Worm (Caenorhabditis elegans) whole organism, L3 larva: ENCODE results near the gene ztf-13.
A peak's percentile ranks its signal among the peaks of the same experiment; 100 is the strongest.

Experiments used
- ZK546.5 ChIP-seq: sonication (generic microtip); optimal IDR thresholded peaks from 2 replicates; lab custom pipeline; 2017; ENCODE audit warnings: missing biosample characterization, missing genetic modification characterization
- aly-2 ChIP-seq: fragments of 150-350 bp; optimal IDR thresholded peaks from 2 replicates; lab custom pipeline; 2014; ENCODE audit warnings: missing biosample characterization, missing genetic modification characterization
- ama-1 ChIP-seq: fragments of 150-350 bp; optimal IDR thresholded peaks from 2 replicates; lab custom pipeline; 2018
- ceh-16 ChIP-seq: sonication (generic microtip); optimal IDR thresholded peaks from 2 replicates; lab custom pipeline; 2017; ENCODE audit warnings: missing biosample characterization, missing genetic modification characterization
- ceh-28 ChIP-seq: fragments of 150-350 bp; optimal IDR thresholded peaks from 2 replicates; lab custom pipeline; 2014; ENCODE audit warnings: missing biosample characterization, missing genetic modification reagents, missing genetic modification characterization
- ceh-82 ChIP-seq: fragments of 150-350 bp; optimal IDR thresholded peaks from 2 replicates; lab custom pipeline; 2014; ENCODE audit warnings: missing biosample characterization, missing genetic modification characterization
- ceh-9 ChIP-seq: sonication (generic microtip); optimal IDR thresholded peaks from 2 replicates; lab custom pipeline; 2018; ENCODE audit warnings: missing biosample characterization, missing genetic modification characterization
- egl-27 ChIP-seq: sonication (generic microtip); optimal IDR thresholded peaks from 4 replicates; lab custom pipeline; 2017; ENCODE audit warnings: missing biosample characterization, missing genetic modification reagents, missing genetic modification characterization
- egl-5 ChIP-seq: fragments of 150-350 bp; optimal IDR thresholded peaks from 2 replicates; lab custom pipeline; 2017; ENCODE audit warnings: missing biosample characterization, missing genetic modification reagents, missing genetic modification characterization, inconsistent platforms
- elt-2 ChIP-seq: sonication (generic microtip); optimal IDR thresholded peaks from 2 replicates; lab custom pipeline; 2016; ENCODE audit warnings: missing genetic modification reagents, mild to moderate bottlenecking, missing genetic modification characterization, missing compliant biosample characterization
- elt-3 ChIP-seq, 3 experiments: fragments of 150-350 bp in 1 of 3; sonication (generic microtip) in 2 of 3; optimal IDR thresholded peaks; 2 replicates in 2 of 3; 4 replicates in 1 of 3; lab custom pipeline; 2014 to 2017; ENCODE audit warnings: missing biosample characterization in 3 of 3, missing genetic modification characterization in 3 of 3
- eor-1 ChIP-seq, 2 experiments: fragments of 150-350 bp; optimal IDR thresholded peaks; 2 replicates each; lab custom pipeline; 2014 to 2018; ENCODE audit warnings: missing biosample characterization in 2 of 2, missing genetic modification characterization in 2 of 2
- fkh-10 ChIP-seq: sonication (generic microtip); optimal IDR thresholded peaks from 2 replicates; lab custom pipeline; 2017; ENCODE audit warnings: missing biosample characterization, missing genetic modification reagents, missing genetic modification characterization
- fkh-2 ChIP-seq: fragments of 150-350 bp; optimal IDR thresholded peaks from 2 replicates; lab custom pipeline; 2014; ENCODE audit warnings: missing biosample characterization, missing genetic modification reagents, missing genetic modification characterization
- hmg-11 ChIP-seq: sonication (generic microtip); optimal IDR thresholded peaks from 2 replicates; lab custom pipeline; 2016; ENCODE audit warnings: missing genetic modification characterization, missing compliant biosample characterization
- lin-15B ChIP-seq: fragments of 150-350 bp; optimal IDR thresholded peaks from 2 replicates; lab custom pipeline; 2014; ENCODE audit warnings: missing biosample characterization, missing genetic modification characterization
- lin-39 ChIP-seq: fragments of 150-350 bp; optimal IDR thresholded peaks from 2 replicates; lab custom pipeline; 2018; ENCODE audit warnings: missing biosample characterization, missing genetic modification reagents, missing genetic modification characterization
- lsy-12 ChIP-seq: sonication (generic microtip); optimal IDR thresholded peaks from 2 replicates; lab custom pipeline; 2016; ENCODE audit warnings: mild to moderate bottlenecking, missing genetic modification characterization, missing compliant biosample characterization
- mdl-1 ChIP-seq: fragments of 150-350 bp; optimal IDR thresholded peaks from 2 replicates; lab custom pipeline; 2014; ENCODE audit warnings: missing biosample characterization, missing genetic modification characterization
- nfya-1 ChIP-seq: sonication (generic microtip); optimal IDR thresholded peaks from 2 replicates; lab custom pipeline; 2017; ENCODE audit warnings: missing genetic modification characterization, mild to moderate bottlenecking, missing compliant biosample characterization, antibody characterized with exemption, moderate library complexity; ENCODE audit not compliant: insufficient read depth
- nhr-11 ChIP-seq: fragments of 150-350 bp; optimal IDR thresholded peaks from 2 replicates; lab custom pipeline; 2014; ENCODE audit warnings: missing biosample characterization, missing genetic modification characterization
- nhr-12 ChIP-seq: fragments of 150-350 bp; optimal IDR thresholded peaks from 2 replicates; lab custom pipeline; 2014; ENCODE audit warnings: missing biosample characterization, missing genetic modification characterization
- nhr-23 ChIP-seq: fragments of 150-350 bp; optimal IDR thresholded peaks from 2 replicates; lab custom pipeline; 2014; ENCODE audit warnings: missing biosample characterization, missing genetic modification reagents, missing genetic modification characterization
- nhr-237 ChIP-seq: fragments of 150-350 bp; optimal IDR thresholded peaks from 2 replicates; lab custom pipeline; 2014; ENCODE audit warnings: missing biosample characterization, missing genetic modification characterization
- nhr-25 ChIP-seq: sonication (generic microtip); optimal IDR thresholded peaks from 2 replicates; lab custom pipeline; 2017; ENCODE audit warnings: missing biosample characterization, missing genetic modification characterization
- nhr-28 ChIP-seq: fragments of 150-350 bp; optimal IDR thresholded peaks from 2 replicates; lab custom pipeline; 2014; ENCODE audit warnings: missing biosample characterization, missing genetic modification characterization
- nhr-43 ChIP-seq: sonication (generic microtip); optimal IDR thresholded peaks from 2 replicates; lab custom pipeline; 2016; ENCODE audit warnings: mild to moderate bottlenecking, missing genetic modification characterization, missing compliant biosample characterization; ENCODE audit not compliant: poor library complexity, severe bottlenecking
- nhr-67 ChIP-seq: fragments of 150-350 bp; optimal IDR thresholded peaks from 2 replicates; lab custom pipeline; 2014; ENCODE audit warnings: missing biosample characterization, missing genetic modification characterization
- nhr-76 ChIP-seq: fragments of 150-350 bp; sonication (generic microtip); optimal IDR thresholded peaks from 5 replicates; lab custom pipeline; 2014; ENCODE audit warnings: missing biosample characterization, missing genetic modification characterization
- nhr-77 ChIP-seq: fragments of 150-350 bp; optimal IDR thresholded peaks from 2 replicates; lab custom pipeline; 2014; ENCODE audit warnings: missing biosample characterization, missing genetic modification characterization
- pha-4 ChIP-seq: fragments of 150-350 bp; optimal IDR thresholded peaks from 2 replicates; lab custom pipeline; 2014; ENCODE audit warnings: missing biosample characterization, missing genetic modification reagents, missing genetic modification characterization
- pqm-1 ChIP-seq: fragments of 150-350 bp; optimal IDR thresholded peaks from 2 replicates; lab custom pipeline; 2017; ENCODE audit warnings: missing biosample characterization, missing genetic modification characterization, inconsistent platforms
- sea-2 ChIP-seq: fragments of 150-350 bp; sonication (generic microtip); optimal IDR thresholded peaks from 4 replicates; lab custom pipeline; 2014; ENCODE audit warnings: missing biosample characterization, missing genetic modification reagents, missing genetic modification characterization
- skn-1 ChIP-seq: fragments of 150-350 bp; optimal IDR thresholded peaks from 2 replicates; lab custom pipeline; 2014; ENCODE audit warnings: missing biosample characterization, missing genetic modification characterization
- snpc-4 ChIP-seq: fragments of 150-350 bp; optimal IDR thresholded peaks from 2 replicates; lab custom pipeline; 2014; ENCODE audit warnings: missing biosample characterization, missing genetic modification characterization
- tbx-2 ChIP-seq: sonication (generic microtip); optimal IDR thresholded peaks from 2 replicates; lab custom pipeline; 2016; ENCODE audit warnings: mild to moderate bottlenecking, missing genetic modification characterization, missing compliant biosample characterization
- unc-39 ChIP-seq: sonication (generic microtip); optimal IDR thresholded peaks from 4 replicates; lab custom pipeline; 2017; ENCODE audit warnings: missing biosample characterization, missing genetic modification characterization
- unc-62 ChIP-seq: fragments of 150-350 bp; sonication (generic microtip); optimal IDR thresholded peaks from 4 replicates; lab custom pipeline; 2014; ENCODE audit warnings: missing biosample characterization, missing genetic modification reagents, missing genetic modification characterization
- zag-1 ChIP-seq: fragments of 150-350 bp; optimal IDR thresholded peaks from 2 replicates; lab custom pipeline; 2014; ENCODE audit warnings: missing biosample characterization, missing genetic modification characterization
- ztf-11 ChIP-seq: fragments of 150-350 bp; optimal IDR thresholded peaks from 2 replicates; lab custom pipeline; 2014; ENCODE audit warnings: missing biosample characterization, missing genetic modification characterization
- ztf-4 ChIP-seq: fragments of 150-350 bp; optimal IDR thresholded peaks from 2 replicates; lab custom pipeline; 2014; ENCODE audit warnings: missing biosample characterization, missing genetic modification characterization

Gene ztf-13

DNA sequence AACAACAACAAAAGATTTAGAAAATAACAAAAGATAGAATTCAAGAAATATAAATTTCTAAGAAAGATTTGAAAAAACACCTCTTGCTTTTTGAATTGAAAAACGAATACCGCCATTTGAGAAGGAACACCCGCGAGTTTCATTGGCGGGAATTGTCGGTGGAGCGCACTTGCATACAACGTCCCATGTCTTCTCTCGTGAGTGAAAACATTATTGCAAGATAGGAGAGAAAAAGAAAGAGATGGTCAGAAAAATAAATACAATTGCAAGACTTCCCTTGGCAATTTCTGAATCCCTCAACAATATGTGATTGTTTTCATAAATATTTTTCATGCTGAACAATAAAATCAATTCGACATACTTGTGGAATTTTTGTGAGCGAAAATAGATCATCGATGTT is 4.2 kb upstream of the ztf-13 start, which contains the start of gene K10B3.5 (continued):
- TF ChIP-seq fkh-2 (tag; lab: Kevin White, UChicago): no peak
- no peak for TF ChIP-seq aly-2 (tag; lab: Kevin White, UChicago)
- TF ChIP-seq unc-62 (GFP tag; lab: Kevin White, UChicago): no peak
- peak; percentile 87 for TF ChIP-seq pha-4 (tag; lab: Kevin White, UChicago)
- TF ChIP-seq hmg-11 (tag; lab: Kevin White, UChicago): peak; percentile 65
- TF ChIP-seq skn-1: peak; percentile 4
- peak; percentile 73 for TF ChIP-seq egl-5 (tag; lab: Kevin White, UChicago)
- no peak for TF ChIP-seq ceh-16 (tag; lab: Kevin White, UChicago)
- no peak for TF ChIP-seq zag-1 (tag; lab: Kevin White, UChicago)
- TF ChIP-seq mdl-1: no peak
- no peak for TF ChIP-seq ZK546.5
- TF ChIP-seq pqm-1: peak; percentile 11
- peak; percentile 50 for TF ChIP-seq elt-2 (tag; lab: Kevin White, UChicago)
- no peak for TF ChIP-seq lsy-12 (tag; lab: Kevin White, UChicago)
- no peak for TF ChIP-seq nhr-237 (tag; lab: Kevin White, UChicago)
- no peak for TF ChIP-seq sea-2 (GFP tag; lab: Kevin White, UChicago)
- TF ChIP-seq ceh-82 (tag; lab: Kevin White, UChicago): no peak
- no peak for TF ChIP-seq fkh-10 (GFP tag; lab: Kevin White, UChicago)
- TF ChIP-seq nhr-11 (tag; lab: Kevin White, UChicago): no peak

- TF ChIP-seq elt-2 (tag; lab: Kevin White, UChicago) (peak; percentile 28), pqm-1 (no peak), lin-39 (tag; lab: Kevin White, UChicago) (peak; percentile 67), pha-4 (tag; lab: Kevin White, UChicago) (no peak), eor-1 (tag; optimal IDR thresholded peaks at IDR 0.05; lab: Kevin White, UChicago) (no peak), ztf-4 (no peak), nhr-28 (tag; lab: Kevin White, UChicago) (no peak), nhr-76 (tag; lab: Kevin White, UChicago) (no peak), lin-15B (tag; lab: Kevin White, UChicago) (no peak), snpc-4 (tag; lab: Kevin White, UChicago) (peak; percentile 1), egl-27 (tag; lab: Kevin White, UChicago) (no peak), ztf-11 (tag; lab: Kevin White, UChicago) (no peak), nfya-1 (tag; lab: Kevin White, UChicago) (peak; percentile 63), aly-2 (tag; lab: Kevin White, UChicago) (no peak), nhr-237 (tag; lab: Kevin White, UChicago) (no peak), nhr-23 (tag; lab: Kevin White, UChicago) (no peak), unc-39 (tag; lab: Kevin White, UChicago) (no peak), ceh-82 (tag; lab: Kevin White, UChicago) (no peak), ceh-9 (tag; lab: Kevin White, UChicago) (no peak), ZK546.5 (no peak), egl-5 (tag; lab: Kevin White, UChicago) (peak; percentile 7), skn-1 (no peak), mdl-1 (no peak), nhr-25 (tag; lab: Kevin White, UChicago) (no peak), elt-3 (tag; optimal IDR thresholded peaks at IDR 0.05; lab: Kevin White, UChicago) (no peak), hmg-11 (tag; lab: Kevin White, UChicago) (peak; percentile 48), nhr-67 (no peak), ceh-28 (peak; percentile 21)
Observed at ce11 chrX:3102817-3103216, 842 bp upstream of the ztf-13 start.

ce11 chrX:3101562-3101961 is 413 bp downstream of the ztf-13 start:
- TF ChIP-seq nhr-43 (tag; lab: Kevin White, UChicago) (no peak), nhr-12 (no peak), nfya-1 (tag; lab: Kevin White, UChicago) (no peak), egl-5 (tag; lab: Kevin White, UChicago) (peak; percentile 59), aly-2 (tag; lab: Kevin White, UChicago) (no peak), skn-1 (no peak), nhr-11 (tag; lab: Kevin White, UChicago) (no peak), tbx-2 (tag; lab: Kevin White, UChicago) (no peak), lsy-12 (tag; lab: Kevin White, UChicago) (no peak), nhr-77 (no peak), ama-1 (lab: Kevin White, UChicago) (no peak), ztf-11 (tag; lab: Kevin White, UChicago) (no peak), pha-4 (tag; lab: Kevin White, UChicago) (peak; percentile 66)
